Fruit fly (Drosophila melanogaster) whole organism, embryonic: Measurements from ENCODE around the gene Ssk.

Experiments
- Bgb ChIP-seq: fragments of 200-800 bp; sonication (Bioruptor generic); IDR thresholded peaks from 2 replicates; pipeline ENCODE4 v1.3.6; 2022; ENCODE audit warnings: missing biosample characterization, missing genetic modification characterization; ENCODE audit not compliant: partially characterized antibody
- CG11247 ChIP-seq: fragments of 200-800 bp; sonication (Bioruptor generic); IDR thresholded peaks from 2 replicates; pipeline ENCODE4 v1.3.6; 2022; ENCODE audit warnings: missing biosample characterization, missing genetic modification characterization
- CG11696 ChIP-seq: fragments of 200-800 bp; sonication (Bioruptor generic); IDR thresholded peaks from 2 replicates; pipeline ENCODE4 v1.3.6; 2022; ENCODE audit warnings: missing biosample characterization, missing genetic modification characterization
- CG12299 ChIP-seq: fragments of 200-800 bp; sonication (Bioruptor generic); optimal IDR thresholded peaks from 2 replicates; lab custom pipeline; 2018; ENCODE audit warnings: missing biosample characterization, mild to moderate bottlenecking, missing genetic modification characterization
- CG13775 ChIP-seq: fragments of 200-800 bp; sonication (Bioruptor generic); optimal IDR thresholded peaks from 3 replicates; lab custom pipeline; 2017; ENCODE audit warnings: missing biosample characterization, mild to moderate bottlenecking, missing genetic modification characterization
- CG1647 ChIP-seq: fragments of 200-800 bp; sonication (Bioruptor generic); optimal IDR thresholded peaks from 3 replicates; lab custom pipeline; 2016; ENCODE audit warnings: missing biosample characterization, missing genetic modification characterization
- CG16863 ChIP-seq: fragments of 200-800 bp; sonication (Bioruptor generic); optimal IDR thresholded peaks from 3 replicates; lab custom pipeline; 2016; ENCODE audit warnings: missing biosample characterization, missing genetic modification characterization
- CG17612 ChIP-seq: fragments of 200-800 bp; sonication (Bioruptor generic); IDR thresholded peaks from 2 replicates; pipeline ENCODE4 v1.3.6; 2022; ENCODE audit warnings: missing biosample characterization, missing genetic modification characterization
- CG2199 ChIP-seq: fragments of 200-800 bp; sonication (Bioruptor generic); IDR thresholded peaks from 3 replicates; pipeline ENCODE4 v1.3.6; 2022; ENCODE audit warnings: missing biosample characterization, missing genetic modification characterization
- CG31441 ChIP-seq: fragments of 200-800 bp; sonication (Bioruptor generic); IDR thresholded peaks from 2 replicates; pipeline ENCODE4 v1.3.6; 2022; ENCODE audit warnings: missing biosample characterization, missing genetic modification characterization
- CG3407 ChIP-seq: fragments of 200-800 bp; sonication (Bioruptor generic); optimal IDR thresholded peaks from 2 replicates; lab custom pipeline; 2018; ENCODE audit warnings: missing biosample characterization, mild to moderate bottlenecking, missing genetic modification characterization
- CG34224 ChIP-seq: fragments of 200-800 bp; sonication (Bioruptor generic); IDR thresholded peaks from 3 replicates; pipeline ENCODE4 v1.3.6; 2022; ENCODE audit warnings: missing biosample characterization, missing genetic modification characterization; ENCODE audit not compliant: partially characterized antibody
- CG3995 ChIP-seq: fragments of 200-800 bp; sonication (Bioruptor generic); optimal IDR thresholded peaks from 3 replicates; lab custom pipeline; 2016; ENCODE audit warnings: missing biosample characterization, missing genetic modification characterization
- CG5180 ChIP-seq: fragments of 200-800 bp; sonication (Bioruptor generic); optimal IDR thresholded peaks from 3 replicates; lab custom pipeline; 2017; ENCODE audit warnings: missing biosample characterization, missing genetic modification characterization, mild to moderate bottlenecking, moderate library complexity, missing genetic modification reagents
- CG7556 ChIP-seq: fragments of 200-800 bp; sonication (Bioruptor generic); optimal IDR thresholded peaks from 2 replicates; lab custom pipeline; 2017; ENCODE audit warnings: missing biosample characterization, mild to moderate bottlenecking, missing genetic modification characterization
- CG7928 ChIP-seq: fragments of 200-800 bp; sonication (Bioruptor generic); optimal IDR thresholded peaks from 2 replicates; lab custom pipeline; 2017; ENCODE audit warnings: missing biosample characterization, mild to moderate bottlenecking, missing genetic modification characterization
- CG7987 ChIP-seq: fragments of 200-800 bp; sonication (Bioruptor generic); optimal IDR thresholded peaks from 2 replicates; lab custom pipeline; 2018; ENCODE audit warnings: missing biosample characterization, mild to moderate bottlenecking, missing genetic modification characterization, moderate library complexity
- CG8924 ChIP-seq: fragments of 200-800 bp; optimal IDR thresholded peaks from 3 replicates; lab custom pipeline; 2019; ENCODE audit warnings: missing biosample characterization, mild to moderate bottlenecking, missing genetic modification characterization, moderate library complexity
- CHES-1-like ChIP-seq: fragments of 200-800 bp; sonication (Bioruptor generic); optimal IDR thresholded peaks from 2 replicates; lab custom pipeline; 2016; ENCODE audit warnings: missing biosample characterization, missing genetic modification characterization
- CTCF ChIP-seq: fragments of 200-800 bp; sonication (Bioruptor generic); optimal IDR thresholded peaks from 2 replicates; lab custom pipeline; 2017; ENCODE audit warnings: missing biosample characterization, mild to moderate bottlenecking, missing genetic modification characterization, moderate library complexity
- Deaf1 ChIP-seq: fragments of 200-800 bp; optimal IDR thresholded peaks from 3 replicates; lab custom pipeline; 2019; ENCODE audit warnings: missing biosample characterization, mild to moderate bottlenecking, missing genetic modification characterization, moderate library complexity
- Elba2 ChIP-seq: fragments of 200-800 bp; sonication (Bioruptor generic); optimal IDR thresholded peaks from 3 replicates; lab custom pipeline; 2016; ENCODE audit warnings: missing biosample characterization, missing genetic modification characterization
- Ets97D ChIP-seq: fragments of 200-800 bp; sonication (Bioruptor generic); optimal IDR thresholded peaks from 3 replicates; lab custom pipeline; 2016; ENCODE audit warnings: missing biosample characterization, missing genetic modification characterization
- Fer1 ChIP-seq: fragments of 200-800 bp; sonication (Bioruptor generic); optimal IDR thresholded peaks from 2 replicates; lab custom pipeline; 2017; ENCODE audit warnings: missing biosample characterization, mild to moderate bottlenecking, missing genetic modification characterization
- HLH4C ChIP-seq: fragments of 200-800 bp; sonication (Bioruptor generic); IDR thresholded peaks from 3 replicates; pipeline ENCODE4 v1.3.6; 2022; ENCODE audit warnings: missing biosample characterization, missing genetic modification characterization; ENCODE audit not compliant: partially characterized antibody
- Neu2 ChIP-seq: fragments of 200-800 bp; sonication (Bioruptor generic); optimal IDR thresholded peaks from 3 replicates; lab custom pipeline; 2016; ENCODE audit warnings: missing biosample characterization, missing genetic modification characterization, borderline replicate concordance
- Nf-YA ChIP-seq: fragments of 200-800 bp; sonication (Bioruptor generic); IDR thresholded peaks from 2 replicates; pipeline ENCODE4 v1.3.6; 2022; ENCODE audit warnings: missing biosample characterization, missing genetic modification characterization
- Opbp ChIP-seq: fragments of 200-800 bp; sonication (Bioruptor generic); IDR thresholded peaks from 3 replicates; pipeline ENCODE4 v1.3.6; 2022; ENCODE audit warnings: missing biosample characterization, missing genetic modification characterization; ENCODE audit not compliant: partially characterized antibody
- TFAM ChIP-seq: fragments of 200-800 bp; sonication (Bioruptor generic); optimal IDR thresholded peaks from 2 replicates; lab custom pipeline; 2017; ENCODE audit warnings: missing biosample characterization, missing genetic modification characterization, inconsistent platforms
- ap ChIP-seq: fragments of 200-800 bp; sonication (Bioruptor generic); IDR thresholded peaks from 2 replicates; pipeline ENCODE4 v1.3.6; 2022; ENCODE audit warnings: missing biosample characterization, missing genetic modification characterization
- ase ChIP-seq: fragments of 200-800 bp; sonication (Bioruptor generic); IDR thresholded peaks from 3 replicates; pipeline ENCODE4 v1.3.6; 2022; ENCODE audit warnings: missing biosample characterization, missing genetic modification characterization
- cad ChIP-seq: fragments of >200 bp; optimal IDR thresholded peaks from 2 replicates; lab custom pipeline; 2017; ENCODE audit warnings: missing biosample characterization, missing genetic modification characterization
- cato ChIP-seq: fragments of 200-800 bp; sonication (Bioruptor generic); optimal IDR thresholded peaks from 2 replicates; lab custom pipeline; 2016; ENCODE audit warnings: missing biosample characterization, missing genetic modification characterization, borderline replicate concordance
- cwo ChIP-seq: fragments of 200-800 bp; sonication (Bioruptor generic); optimal IDR thresholded peaks from 3 replicates; lab custom pipeline; 2017; ENCODE audit warnings: missing biosample characterization, missing genetic modification characterization, mild to moderate bottlenecking, moderate library complexity, missing genetic modification reagents
- exex ChIP-seq: fragments of 200-800 bp; sonication (Bioruptor generic); optimal IDR thresholded peaks from 4 replicates; lab custom pipeline; 2018; ENCODE audit warnings: missing biosample characterization, mild to moderate bottlenecking, missing genetic modification characterization, moderate library complexity
- gce ChIP-seq: fragments of 200-800 bp; sonication (Bioruptor generic); IDR thresholded peaks from 3 replicates; pipeline ENCODE4 v1.3.6; 2022; ENCODE audit warnings: missing biosample characterization, missing genetic modification characterization
- gcm ChIP-seq: fragments of 200-800 bp; sonication (Bioruptor generic); optimal IDR thresholded peaks from 2 replicates; lab custom pipeline; 2019; ENCODE audit warnings: missing biosample characterization, mild to moderate bottlenecking, missing genetic modification characterization, moderate library complexity
- lab ChIP-seq: fragments of 200-800 bp; sonication (Bioruptor generic); optimal IDR thresholded peaks from 3 replicates; lab custom pipeline; 2017; ENCODE audit warnings: missing biosample characterization, missing genetic modification characterization, mild to moderate bottlenecking, moderate library complexity, missing genetic modification reagents
- lilli ChIP-seq: fragments of 200-800 bp; sonication (Bioruptor generic); optimal IDR thresholded peaks from 3 replicates; lab custom pipeline; 2016; ENCODE audit warnings: missing biosample characterization, missing genetic modification characterization
- luna ChIP-seq: fragments of 200-800 bp; sonication (Bioruptor generic); optimal IDR thresholded peaks from 2 replicates; lab custom pipeline; 2016; ENCODE audit warnings: missing biosample characterization, missing genetic modification characterization
- prd ChIP-seq, 3 experiments: fragments of >200 bp in 2 of 3; fragments of 200-800 bp in 1 of 3; sonication (Bioruptor generic) in 1 of 3; optimal IDR thresholded peaks in 2 of 3; IDR thresholded peaks in 1 of 3; 2 replicates in 2 of 3; 3 replicates in 1 of 3; pipeline versions ENCODE4 v1.3.6 to Lab custom; 2017 to 2022; ENCODE audit warnings: missing biosample characterization in 1 of 3, missing genetic modification characterization in 1 of 3
- row ChIP-seq: fragments of 200-800 bp; sonication (Bioruptor generic); IDR thresholded peaks from 3 replicates; pipeline ENCODE4 v1.3.6; 2022; ENCODE audit warnings: missing biosample characterization, missing genetic modification characterization
- salm ChIP-seq: fragments of 200-800 bp; sonication (Bioruptor generic); optimal IDR thresholded peaks from 2 replicates; lab custom pipeline; 2018; ENCODE audit warnings: missing biosample characterization, mild to moderate bottlenecking, missing genetic modification characterization
- schlank ChIP-seq: fragments of 200-800 bp; sonication (Bioruptor generic); optimal IDR thresholded peaks from 2 replicates; lab custom pipeline; 2018; ENCODE audit warnings: missing biosample characterization, mild to moderate bottlenecking, missing genetic modification characterization
- scrt ChIP-seq: fragments of 200-800 bp; sonication (Bioruptor generic); optimal IDR thresholded peaks from 2 replicates; lab custom pipeline; 2018; ENCODE audit warnings: missing biosample characterization, mild to moderate bottlenecking, missing genetic modification characterization, moderate library complexity
- sd ChIP-seq: fragments of 200-800 bp; sonication (Bioruptor generic); optimal IDR thresholded peaks from 3 replicates; lab custom pipeline; 2018; ENCODE audit warnings: missing biosample characterization, mild to moderate bottlenecking, missing genetic modification characterization, moderate library complexity
- sens ChIP-seq: fragments of 200-800 bp; sonication (Bioruptor generic); peaks from one replicate; lab custom pipeline; 2016; ENCODE audit warnings: missing biosample characterization, missing genetic modification characterization
- tin ChIP-seq: fragments of 200-800 bp; sonication (Bioruptor generic); optimal IDR thresholded peaks from 3 replicates; lab custom pipeline; 2016; ENCODE audit warnings: missing biosample characterization, missing genetic modification characterization
- trem ChIP-seq: fragments of 200-800 bp; optimal IDR thresholded peaks from 3 replicates; lab custom pipeline; 2019; ENCODE audit warnings: missing biosample characterization, mild to moderate bottlenecking, missing genetic modification characterization, moderate library complexity
- wek ChIP-seq: fragments of 200-800 bp; sonication (Bioruptor generic); optimal IDR thresholded peaks from 3 replicates; lab custom pipeline; 2018; ENCODE audit warnings: missing biosample characterization, mild to moderate bottlenecking, missing genetic modification characterization, moderate library complexity

Gene Ssk

dm6 chr3L:20187885-20188570, at the start of gene Ssk (continued):
- no peak for TF ChIP-seq row (GFP tag; lab: Robert Waterston, UW)
- TF ChIP-seq CG5180 (GFP tag; lab: Kevin White, UChicago) = peak; percentile 7
- no peak for TF ChIP-seq Ets97D (GFP tag; lab: Kevin White, UChicago)
- TF ChIP-seq gce (GFP tag; lab: Robert Waterston, UW) = no peak
- TF ChIP-seq CG11696 (GFP tag; lab: Robert Waterston, UW) = no peak
- TF ChIP-seq CG3407 (GFP tag; lab: Kevin White, UChicago) = no peak
- TF ChIP-seq CG2199 = 0 out of 3 replicates have a peak, but pooled peaks have one; percentile 44
- TF ChIP-seq luna (GFP tag; lab: Kevin White, UChicago) = no peak
- TF ChIP-seq TFAM = no peak
- TF ChIP-seq wek = peak; percentile 21
- TF ChIP-seq ase (GFP tag; lab: Robert Waterston, UW) = no peak
- TF ChIP-seq gcm (GFP tag; lab: Kevin White, UChicago) = no peak
- TF ChIP-seq CG7556 (GFP tag; lab: Kevin White, UChicago) = no peak
- no peak for TF ChIP-seq ap (GFP tag; lab: Robert Waterston, UW)
- no peak for TF ChIP-seq CG1647
- TF ChIP-seq Opbp (GFP tag; lab: Robert Waterston, UW) = no peak
- TF ChIP-seq CHES-1-like (GFP tag; lab: Kevin White, UChicago) = no peak
- no peak for TF ChIP-seq schlank
- TF ChIP-seq CG7987 (GFP tag; lab: Kevin White, UChicago) = no peak
- no peak for TF ChIP-seq CG3995 (GFP tag; lab: Kevin White, UChicago)
- TF ChIP-seq scrt (GFP tag; lab: Kevin White, UChicago) = peak; percentile 27
- TF ChIP-seq salm = peak; percentile 20
- no peak for TF ChIP-seq CG8924 (tag; lab: Kevin White, UChicago)
- no peak for TF ChIP-seq trem
- no peak for TF ChIP-seq CG31441
- TF ChIP-seq lab (GFP tag; lab: Kevin White, UChicago) = peak; percentile 52
- no peak for TF ChIP-seq Neu2 (GFP tag; lab: Kevin White, UChicago)
- peak; percentile 60 for TF ChIP-seq Deaf1 (tag; lab: Kevin White, UChicago)
- no peak for TF ChIP-seq tin (GFP tag; lab: Kevin White, UChicago)
- TF ChIP-seq prd (optimal IDR thresholded peaks at IDR 0.05; lab: Kevin White, UChicago) = no peak
- no peak for TF ChIP-seq prd (GFP tag; IDR thresholded peaks at IDR 0.05; lab: Robert Waterston, UW)
- TF ChIP-seq cad (GFP tag; lab: Kevin White, UChicago) = no peak
- TF ChIP-seq cwo (GFP tag; lab: Kevin White, UChicago) = peak; percentile 11
- peak; percentile 90 for TF ChIP-seq exex (tag; lab: Kevin White, UChicago)
- TF ChIP-seq lilli (GFP tag; lab: Kevin White, UChicago) = no peak
- peak; percentile 43 for TF ChIP-seq Fer1
- TF ChIP-seq CG34224 = no peak
- no peak for TF ChIP-seq CG7928 (GFP tag; lab: Kevin White, UChicago)
- TF ChIP-seq CG17612 = no peak
- TF ChIP-seq Bgb = peak; percentile 37; the same call in 1 of the 2 replicates
- TF ChIP-seq sd = peak; percentile 90
- TF ChIP-seq CG12299 (tag; lab: Kevin White, UChicago) = no peak
- no peak for TF ChIP-seq Elba2 (GFP tag; lab: Kevin White, UChicago)
- 0 out of 3 replicates have a peak, but pooled peaks have one; percentile 13 for TF ChIP-seq HLH4C
- TF ChIP-seq CG13775 (GFP tag; lab: Kevin White, UChicago) = no peak
- TF ChIP-seq CG16863 (GFP tag; lab: Kevin White, UChicago) = no peak
- no peak for TF ChIP-seq Nf-YA (GFP tag; lab: Robert Waterston, UW)
- TF ChIP-seq CTCF (GFP tag; lab: Kevin White, UChicago) = no peak
- no peak for TF ChIP-seq CG11247 (GFP tag; lab: Robert Waterston, UW)
- TF ChIP-seq cato (GFP tag; lab: Kevin White, UChicago) = no peak
- TF ChIP-seq sens (GFP tag; lab: Kevin White, UChicago) = peak; percentile 28
